Fruit fly (Drosophila melanogaster): Measurements from ENCODE around the gene CG31915.

DNA sequence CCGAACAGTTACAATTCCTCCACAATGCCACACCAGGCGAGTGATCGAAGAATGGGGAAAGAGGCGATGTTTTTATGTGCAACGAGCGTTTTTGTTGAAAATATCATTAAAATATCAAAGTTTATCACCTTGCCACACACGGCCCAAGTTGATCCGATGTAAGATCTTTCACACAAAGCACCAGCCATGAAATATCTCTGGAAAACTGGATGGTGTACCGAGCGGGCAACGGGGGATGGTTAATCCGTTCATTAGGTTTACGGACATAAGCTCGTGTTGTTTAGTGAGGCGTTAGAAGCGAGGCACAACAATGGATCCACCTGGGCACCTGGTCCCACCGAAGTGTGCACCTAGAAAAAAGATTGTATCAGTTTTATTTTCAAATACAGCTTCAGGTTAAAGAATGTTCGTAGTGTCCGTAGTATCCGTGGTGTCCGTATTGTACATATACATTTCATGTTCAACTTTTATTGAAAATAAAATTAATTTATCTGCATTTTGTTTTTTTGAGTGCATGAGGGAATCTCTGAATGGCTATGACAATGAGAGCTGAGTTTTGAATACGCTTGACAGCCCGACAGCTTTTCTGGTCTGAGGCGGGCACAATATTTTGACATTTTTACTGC, 31.3 kb upstream of the CG31915 start:
- TF ChIP-seq Dek (tag; optimal IDR thresholded peaks at IDR 0.05) (peak; percentile 36), Hr39 (optimal IDR thresholded peaks at IDR 0.05) (no peak), HmgZ (tag; optimal IDR thresholded peaks at IDR 0.05) (peak; percentile 12), Oaz (GFP tag; IDR thresholded peaks at IDR 0.05) (peak; percentile 34; the same call in 1 of the 2 replicates), Aef1 (GFP tag; IDR thresholded peaks at IDR 0.05) (peak; percentile 29; the same call in 1 of the 3 replicates), YL-1 (GFP tag; optimal IDR thresholded peaks at IDR 0.05) (no peak), CG1792 (GFP tag; optimal IDR thresholded peaks at IDR 0.05) (no peak), HLH4C (GFP tag; IDR thresholded peaks at IDR 0.05; ENCODE audit: partially characterized antibody) (no peak), Oli (tag; optimal IDR thresholded peaks at IDR 0.05) (peak; percentile 62), CG7372 (GFP tag; IDR thresholded peaks at IDR 0.05) (peak; percentile 70), abd-A (tag; optimal IDR thresholded peaks at IDR 0.05) (peak; percentile 39), eyg (GFP tag; optimal IDR thresholded peaks at IDR 0.05) (no peak), CG7745 (tag; optimal IDR thresholded peaks at IDR 0.05) (peak; percentile 6), CG1529 (GFP tag; optimal IDR thresholded peaks at IDR 0.05) (peak; percentile 41)
